Worm (Caenorhabditis elegans) whole organism, young adult: ENCODE measurements around the gene fbxa-61.

Experiments
- B0019.2 ChIP-seq: fragments of 200-800 bp; sonication (Bioruptor generic); conservative IDR thresholded peaks from 2 replicates; pipeline ENCODE4 v1.3.6; 2022; ENCODE audit warnings: missing genetic modification reagents, missing genetic modification characterization, missing compliant biosample characterization
- B0035.1 ChIP-seq: sonication (generic microtip); optimal IDR thresholded peaks from 2 replicates; lab custom pipeline; 2016; ENCODE audit warnings: missing genetic modification characterization, mild to moderate bottlenecking, missing compliant biosample characterization, missing genotype, missing genetic modification reagents
- B0261.1 ChIP-seq: sonication (generic microtip); optimal IDR thresholded peaks from 2 replicates; lab custom pipeline; 2016; ENCODE audit warnings: mild to moderate bottlenecking, missing genetic modification characterization, moderate library complexity, missing compliant biosample characterization
- F10E7.11 ChIP-seq: sonication (generic microtip); optimal IDR thresholded peaks from 2 replicates; lab custom pipeline; 2017; ENCODE audit warnings: mild to moderate bottlenecking, missing genetic modification characterization, moderate library complexity, missing compliant biosample characterization
- F22D6.2 ChIP-seq: sonication (generic microtip); optimal IDR thresholded peaks from 2 replicates; lab custom pipeline; 2016; ENCODE audit warnings: mild to moderate bottlenecking, missing genetic modification characterization, missing compliant biosample characterization
- F39B2.1 ChIP-seq: fragments of 200-800 bp; sonication (Bioruptor generic); IDR thresholded peaks from 2 replicates; pipeline ENCODE4 v1.3.6; 2022; ENCODE audit warnings: missing genetic modification reagents, missing genetic modification characterization, missing compliant biosample characterization
- F57A8.1 ChIP-seq: fragments of 200-800 bp; sonication (Bioruptor generic); optimal IDR thresholded peaks from 2 replicates; lab custom pipeline; 2018; ENCODE audit warnings: mild to moderate bottlenecking, missing genetic modification characterization, moderate library complexity, missing compliant biosample characterization
- T26A5.8 ChIP-seq: sonication (generic microtip); optimal IDR thresholded peaks from 2 replicates; lab custom pipeline; 2016; ENCODE audit warnings: missing genetic modification characterization, missing compliant biosample characterization
- Y53G8AR.9 ChIP-seq: fragments of 200-800 bp; sonication (Bioruptor generic); conservative IDR thresholded peaks from 2 replicates; pipeline ENCODE4 v1.3.6; 2022; ENCODE audit warnings: missing genetic modification reagents, missing genetic modification characterization, missing compliant biosample characterization
- Y95B8A.8 ChIP-seq: fragments of 200-800 bp; sonication (Bioruptor generic); IDR thresholded peaks from 2 replicates; pipeline ENCODE4 v1.3.6; 2022; ENCODE audit warnings: missing genetic modification reagents, missing genetic modification characterization, missing compliant biosample characterization
- ama-1 ChIP-seq, 3 experiments: fragments of 150-350 bp in 1 of 3; sonication (generic microtip) in 2 of 3; optimal IDR thresholded peaks; 2 replicates each; lab custom pipeline; 2014 to 2018; ENCODE audit warnings: missing biosample characterization in 2 of 3, missing genetic modification characterization in 2 of 3, missing genetic modification reagents in 2 of 3
- atf-7 ChIP-seq: sonication (generic microtip); optimal IDR thresholded peaks from 2 replicates; lab custom pipeline; 2017; ENCODE audit warnings: mild to moderate bottlenecking, missing genetic modification characterization, missing compliant biosample characterization
- athp-1 ChIP-seq: sonication (generic microtip); optimal IDR thresholded peaks from 2 replicates; lab custom pipeline; 2017; ENCODE audit warnings: mild to moderate bottlenecking, missing genetic modification characterization, missing compliant biosample characterization
- attf-6 ChIP-seq: fragments of 200-800 bp; sonication (Bioruptor generic); IDR thresholded peaks from 2 replicates; pipeline ENCODE4 v1.3.6; 2022; ENCODE audit warnings: missing genetic modification reagents, missing genetic modification characterization, missing compliant biosample characterization
- bed-1 ChIP-seq: fragments of 200-800 bp; sonication (Bioruptor generic); IDR thresholded peaks from 2 replicates; pipeline ENCODE4 v1.3.6; 2022; ENCODE audit warnings: missing genetic modification reagents, missing genetic modification characterization, missing compliant biosample characterization
- ccch-3 ChIP-seq: fragments of 200-800 bp; sonication (Bioruptor generic); optimal IDR thresholded peaks from 2 replicates; lab custom pipeline; 2018; ENCODE audit warnings: mild to moderate bottlenecking, missing genetic modification characterization, missing compliant biosample characterization
- cebp-1 ChIP-seq, 2 experiments: fragments of 200-800 bp in 1 of 2; sonication (Bioruptor generic) in 1 of 2; sonication (generic microtip) in 1 of 2; IDR thresholded peaks in 1 of 2; optimal IDR thresholded peaks in 1 of 2; 2 replicates each; pipeline versions ENCODE4 v1.3.6 to Lab custom; 2017 to 2022; ENCODE audit warnings: missing compliant biosample characterization in 2 of 2, missing genetic modification characterization in 2 of 2, mild to moderate bottlenecking in 1 of 2, missing genetic modification reagents in 1 of 2, moderate library complexity in 1 of 2
- ceh-100 ChIP-seq: fragments of 200-800 bp; sonication (Bioruptor generic); IDR thresholded peaks from 2 replicates; pipeline ENCODE4 v1.3.6; 2022; ENCODE audit warnings: missing genetic modification reagents, missing genetic modification characterization, missing compliant biosample characterization
- ceh-40 ChIP-seq: fragments of 200-800 bp; sonication (Bioruptor generic); IDR thresholded peaks from 2 replicates; pipeline ENCODE4 v1.3.6; 2022; ENCODE audit warnings: missing genetic modification characterization, missing compliant biosample characterization
- ceh-58 ChIP-seq: fragments of 200-800 bp; sonication (Bioruptor generic); IDR thresholded peaks from 2 replicates; pipeline ENCODE4 v1.3.6; 2022; ENCODE audit warnings: missing genetic modification characterization, missing compliant biosample characterization
- chd-7 ChIP-seq: sonication (generic microtip); optimal IDR thresholded peaks from 2 replicates; lab custom pipeline; 2016; ENCODE audit warnings: mild to moderate bottlenecking, missing genetic modification characterization, moderate library complexity, missing compliant biosample characterization
- die-1 ChIP-seq: sonication (generic microtip); optimal IDR thresholded peaks from 2 replicates; lab custom pipeline; 2016; ENCODE audit warnings: missing genotype, mild to moderate bottlenecking, missing genetic modification characterization, missing compliant biosample characterization
- efl-1 ChIP-seq: fragments of 150-350 bp; optimal IDR thresholded peaks from 2 replicates; lab custom pipeline; 2014; ENCODE audit warnings: missing biosample characterization, missing genetic modification reagents, missing genetic modification characterization
- ets-4 ChIP-seq: fragments of 200-800 bp; sonication (Bioruptor generic); optimal IDR thresholded peaks from 2 replicates; lab custom pipeline; 2018; ENCODE audit warnings: mild to moderate bottlenecking, missing genetic modification characterization, missing compliant biosample characterization
- fkh-3 ChIP-seq: sonication (generic microtip); optimal IDR thresholded peaks from 2 replicates; lab custom pipeline; 2016; ENCODE audit warnings: mild to moderate bottlenecking, missing genetic modification characterization, missing compliant biosample characterization
- gei-17 ChIP-seq: fragments of 200-800 bp; sonication (Bioruptor generic); optimal IDR thresholded peaks from 2 replicates; lab custom pipeline; 2018; ENCODE audit warnings: mild to moderate bottlenecking, missing genetic modification characterization, missing compliant biosample characterization
- hlh-12 ChIP-seq: sonication (generic microtip); optimal IDR thresholded peaks from 2 replicates; lab custom pipeline; 2016; ENCODE audit warnings: missing genetic modification characterization, missing compliant biosample characterization
- hmg-1.2 ChIP-seq: fragments of 200-800 bp; sonication (Bioruptor generic); IDR thresholded peaks from 2 replicates; pipeline ENCODE4 v1.3.6; 2022; ENCODE audit warnings: missing genetic modification reagents, missing genetic modification characterization, missing compliant biosample characterization
- hmg-20 ChIP-seq: fragments of 200-800 bp; sonication (Bioruptor generic); IDR thresholded peaks from 2 replicates; pipeline ENCODE4 v1.3.6; 2022; ENCODE audit warnings: missing genetic modification reagents, missing genetic modification characterization, missing compliant biosample characterization
- hrde-1 ChIP-seq: sonication (generic microtip); optimal IDR thresholded peaks from 2 replicates; lab custom pipeline; 2016; ENCODE audit warnings: missing genetic modification characterization, mild to moderate bottlenecking, missing compliant biosample characterization, moderate library complexity, missing genotype, missing genetic modification reagents, borderline replicate concordance
- lin-26 ChIP-seq: fragments of 200-800 bp; sonication (Bioruptor generic); IDR thresholded peaks from 2 replicates; pipeline ENCODE4 v1.3.6; 2022; ENCODE audit warnings: missing genetic modification reagents, missing genetic modification characterization, missing compliant biosample characterization
- lin-40 ChIP-seq: sonication (generic microtip); optimal IDR thresholded peaks from 2 replicates; lab custom pipeline; 2016; ENCODE audit warnings: missing genetic modification characterization, mild to moderate bottlenecking, missing compliant biosample characterization, missing genotype, missing genetic modification reagents
- madf-6 ChIP-seq: fragments of 200-800 bp; sonication (Bioruptor generic); IDR thresholded peaks from 2 replicates; pipeline ENCODE4 v1.3.6; 2022; ENCODE audit warnings: missing genetic modification reagents, missing genetic modification characterization, missing compliant biosample characterization
- mel-28 ChIP-seq: sonication (generic microtip); optimal IDR thresholded peaks from 2 replicates; lab custom pipeline; 2016; ENCODE audit warnings: borderline replicate concordance, mild to moderate bottlenecking, missing genetic modification characterization, missing compliant biosample characterization
- nfyb-1 ChIP-seq: fragments of 200-800 bp; sonication (Bioruptor generic); IDR thresholded peaks from 2 replicates; pipeline ENCODE4 v1.3.6; 2022; ENCODE audit warnings: missing genetic modification reagents, missing genetic modification characterization, missing compliant biosample characterization
- nhr-179 ChIP-seq: sonication (generic microtip); optimal IDR thresholded peaks from 2 replicates; lab custom pipeline; 2016; ENCODE audit warnings: mild to moderate bottlenecking, missing genetic modification characterization, missing compliant biosample characterization
- nhr-90 ChIP-seq: sonication (generic microtip); optimal IDR thresholded peaks from 2 replicates; lab custom pipeline; 2016; ENCODE audit warnings: missing genotype, mild to moderate bottlenecking, missing genetic modification characterization, missing compliant biosample characterization
- pbrm-1 ChIP-seq: fragments of 200-800 bp; sonication (Bioruptor generic); IDR thresholded peaks from 2 replicates; pipeline ENCODE4 v1.3.6; 2022; ENCODE audit warnings: missing genetic modification reagents, missing genetic modification characterization, missing compliant biosample characterization
- pha-4 ChIP-seq: fragments of 150-350 bp; sonication (generic microtip); optimal IDR thresholded peaks from 2 replicates; lab custom pipeline; 2014; ENCODE audit warnings: missing biosample characterization, missing genetic modification reagents, missing genetic modification characterization
- rcor-1 ChIP-seq: fragments of 200-800 bp; sonication (Bioruptor generic); IDR thresholded peaks from 2 replicates; pipeline ENCODE4 v1.3.6; 2022; ENCODE audit warnings: missing genetic modification reagents, missing genetic modification characterization, missing compliant biosample characterization
- repo-1 ChIP-seq: sonication (generic microtip); optimal IDR thresholded peaks from 2 replicates; lab custom pipeline; 2017; ENCODE audit warnings: mild to moderate bottlenecking, missing genetic modification characterization, missing compliant biosample characterization
- sdz-38 ChIP-seq: sonication (generic microtip); optimal IDR thresholded peaks from 2 replicates; lab custom pipeline; 2016; ENCODE audit warnings: missing genotype, missing genetic modification characterization, missing compliant biosample characterization
- snpc-1.3 ChIP-seq: sonication (generic microtip); optimal IDR thresholded peaks from 2 replicates; lab custom pipeline; 2017; ENCODE audit warnings: missing genetic modification characterization, mild to moderate bottlenecking, missing compliant biosample characterization, antibody characterized with exemption, moderate library complexity, missing genotype, missing genetic modification reagents; ENCODE audit not compliant: insufficient read depth
- tbx-9 ChIP-seq: sonication (generic microtip); optimal IDR thresholded peaks from 2 replicates; lab custom pipeline; 2016; ENCODE audit warnings: borderline replicate concordance, missing genetic modification characterization, inconsistent platforms, missing compliant biosample characterization
- tlf-1 ChIP-seq: fragments of 200-800 bp; sonication (Bioruptor generic); optimal IDR thresholded peaks from 2 replicates; lab custom pipeline; 2018; ENCODE audit warnings: mild to moderate bottlenecking, missing genetic modification characterization, missing compliant biosample characterization
- unc-130 ChIP-seq: sonication (generic microtip); optimal IDR thresholded peaks from 2 replicates; lab custom pipeline; 2016; ENCODE audit warnings: missing genetic modification reagents, missing genetic modification characterization, missing compliant biosample characterization
- zim-3 ChIP-seq: sonication (generic microtip); optimal IDR thresholded peaks from 2 replicates; lab custom pipeline; 2017; ENCODE audit warnings: mild to moderate bottlenecking, missing genetic modification characterization, moderate library complexity, missing compliant biosample characterization
- ztf-18 ChIP-seq: sonication (generic microtip); optimal IDR thresholded peaks from 2 replicates; lab custom pipeline; 2016; ENCODE audit warnings: missing genotype, mild to moderate bottlenecking, missing genetic modification characterization, missing compliant biosample characterization

Gene fbxa-61

DNA sequence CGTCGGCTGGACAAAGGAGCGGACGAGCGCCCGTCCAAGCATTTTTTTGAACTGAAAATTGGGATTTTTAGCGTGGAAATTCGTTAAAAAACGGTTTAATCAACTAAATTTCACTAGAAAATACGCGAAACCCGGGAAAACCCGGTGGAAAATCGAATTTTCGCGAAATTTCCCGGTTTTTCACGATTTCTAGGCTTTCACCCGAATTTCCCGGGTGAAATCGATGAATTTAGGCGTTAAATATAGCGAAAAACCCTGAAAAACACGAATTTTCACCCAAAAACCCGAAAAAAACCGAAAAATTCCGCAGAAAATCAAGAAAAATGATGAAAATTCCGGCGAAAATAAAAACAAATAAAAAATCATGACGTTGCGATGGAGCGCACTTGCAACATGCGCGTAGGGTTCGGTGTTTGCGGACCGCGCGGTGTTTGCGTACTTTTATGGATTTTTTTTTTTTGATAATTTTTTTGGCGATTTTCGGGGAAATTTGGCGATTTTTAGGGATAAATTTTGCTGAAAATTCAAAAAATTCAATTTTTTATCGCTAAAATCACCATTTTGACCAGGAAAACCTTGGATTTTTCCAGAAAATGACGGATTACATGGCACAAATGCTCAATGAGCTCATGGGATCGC, 36.8 kb upstream of the fbxa-61 start, which contains the start of the genes mrpl-45 and Y119D3B.12 (continued):
- TF ChIP-seq athp-1 (tag; lab: Kevin White, UChicago) (peak; percentile 66), snpc-1.3 (tag; lab: Kevin White, UChicago) (peak; percentile 63), Y53G8AR.9 (GFP tag; lab: Robert Waterston, UW) (no peak), attf-6 (GFP tag; lab: Robert Waterston, UW) (no peak), B0035.1 (tag; lab: Kevin White, UChicago) (no peak), nhr-179 (no peak), T26A5.8 (tag; lab: Kevin White, UChicago) (no peak), die-1 (tag; lab: Kevin White, UChicago) (no peak), Y95B8A.8 (GFP tag; lab: Robert Waterston, UW) (no peak), zim-3 (tag; lab: Kevin White, UChicago) (no peak), sdz-38 (tag; lab: Kevin White, UChicago) (no peak), ceh-100 (GFP tag; lab: Robert Waterston, UW) (no peak), repo-1 (peak; percentile 19), atf-7 (tag; lab: Kevin White, UChicago) (no peak), ama-1 (optimal IDR thresholded peaks at IDR 0.05; lab: Kevin White, UChicago) (no peak), ama-1 (GFP tag; optimal IDR thresholded peaks at IDR 0.05; lab: Kevin White, UChicago) (no peak), fkh-3 (tag; lab: Kevin White, UChicago) (no peak), nhr-90 (no peak), tbx-9 (tag; lab: Kevin White, UChicago) (no peak), gei-17 (GFP tag; lab: Kevin White, UChicago) (peak; percentile 29), ceh-58 (GFP tag; lab: Robert Waterston, UW) (no peak), mel-28 (tag; lab: Kevin White, UChicago) (no peak), hrde-1 (no peak), ceh-40 (GFP tag; lab: Robert Waterston, UW) (no peak), madf-6 (peak; percentile 52; the same call in 1 of the 2 replicates), tlf-1 (GFP tag; lab: Kevin White, UChicago) (peak; percentile 17), cebp-1 (GFP tag; IDR thresholded peaks at IDR 0.05; lab: Robert Waterston, UW) (no peak), cebp-1 (tag; optimal IDR thresholded peaks at IDR 0.05; lab: Kevin White, UChicago) (peak; percentile 68), ets-4 (GFP tag; lab: Kevin White, UChicago) (no peak), nfyb-1 (GFP tag; lab: Robert Waterston, UW) (peak; percentile 71), lin-40 (tag; lab: Kevin White, UChicago) (peak; percentile 66), B0019.2 (GFP tag; lab: Robert Waterston, UW) (no peak), B0261.1 (tag; lab: Kevin White, UChicago) (no peak), pha-4 (no peak), F39B2.1 (GFP tag; lab: Robert Waterston, UW) (no peak), bed-1 (GFP tag; lab: Robert Waterston, UW) (no peak), unc-130 (GFP tag; lab: Kevin White, UChicago) (no peak), hlh-12 (tag; lab: Kevin White, UChicago) (no peak), chd-7 (no peak), efl-1 (GFP tag; lab: Kevin White, UChicago) (peak; percentile 53), pbrm-1 (GFP tag; lab: Robert Waterston, UW) (peak; percentile 23; the same call in 1 of the 2 replicates), hmg-1.2 (GFP tag; lab: Robert Waterston, UW) (peak; percentile 56), ztf-18 (tag; lab: Kevin White, UChicago) (no peak), F57A8.1 (GFP tag; lab: Kevin White, UChicago) (no peak), rcor-1 (GFP tag; lab: Robert Waterston, UW) (peak; percentile 42), F10E7.11 (tag; lab: Kevin White, UChicago) (no peak), F22D6.2 (tag; lab: Kevin White, UChicago) (no peak), lin-26 (GFP tag; lab: Robert Waterston, UW) (no peak), hmg-20 (GFP tag; lab: Robert Waterston, UW) (no peak), ccch-3 (no peak)
